Fruit fly (Drosophila melanogaster) whole organism, wandering third instar larva: Measurements from ENCODE around the gene CG46459.

Experiments used
- Abd-B ChIP-seq: fragments of >200 bp; optimal IDR thresholded peaks from 2 replicates; lab custom pipeline; 2017; ENCODE audit warnings: missing biosample characterization, missing genetic modification characterization
- CG32264 ChIP-seq: fragments of 200-800 bp; sonication (Bioruptor generic); optimal IDR thresholded peaks from 2 replicates; lab custom pipeline; 2016; ENCODE audit warnings: missing biosample characterization, missing genetic modification characterization
- CrebA ChIP-seq: fragments of 200-800 bp; sonication (Bioruptor generic); optimal IDR thresholded peaks from 2 replicates; lab custom pipeline; 2016; ENCODE audit warnings: missing biosample characterization, mild to moderate bottlenecking, missing genetic modification characterization, borderline replicate concordance
- Dfd ChIP-seq: fragments of >200 bp; optimal IDR thresholded peaks from 2 replicates; lab custom pipeline; 2017; ENCODE audit warnings: missing biosample characterization, missing genetic modification characterization
- Dif ChIP-seq: fragments of 200-275, 200-300 bp; sonication (Bioruptor generic); optimal IDR thresholded peaks from 2 replicates; lab custom pipeline; 2018; ENCODE audit warnings: missing biosample characterization, missing genetic modification characterization; ENCODE audit not compliant: partially characterized antibody
- HLH106 ChIP-seq: fragments of 200-800 bp; optimal IDR thresholded peaks from 3 replicates; lab custom pipeline; 2019; ENCODE audit warnings: missing biosample characterization, mild to moderate bottlenecking, missing genetic modification characterization, moderate library complexity
- Hnf4 ChIP-seq: fragments of 200-800 bp; sonication (Bioruptor generic); optimal IDR thresholded peaks from 2 replicates; lab custom pipeline; 2016; ENCODE audit warnings: missing biosample characterization, mild to moderate bottlenecking, missing genetic modification characterization
- Hr78 ChIP-seq: fragments of >200 bp; optimal IDR thresholded peaks from 2 replicates; lab custom pipeline; 2017; ENCODE audit warnings: missing biosample characterization, missing genetic modification characterization
- Hr83 ChIP-seq: fragments of 200-300 bp; sonication (Bioruptor generic); optimal IDR thresholded peaks from 2 replicates; lab custom pipeline; 2016; ENCODE audit warnings: missing biosample characterization, mild to moderate bottlenecking, missing genetic modification characterization, moderate library complexity; ENCODE audit not compliant: poor library complexity, severe bottlenecking
- Jra ChIP-seq: sonication (Bioruptor generic); optimal IDR thresholded peaks from 2 replicates; lab custom pipeline; 2016; ENCODE audit warnings: missing biosample characterization, missing genetic modification characterization
- Mio ChIP-seq: sonication (Bioruptor generic); optimal IDR thresholded peaks from 2 replicates; lab custom pipeline; 2016; ENCODE audit warnings: missing biosample characterization, missing genetic modification characterization
- Myc ChIP-seq: fragments of >200 bp; optimal IDR thresholded peaks from 2 replicates; lab custom pipeline; 2017
- N ChIP-seq: fragments of >200 bp; optimal IDR thresholded peaks from 2 replicates; lab custom pipeline; 2018; ENCODE audit warnings: missing biosample characterization, missing external identifiers, missing genetic modification characterization
- OdsH ChIP-seq: fragments of 200-800 bp; sonication (Bioruptor generic); optimal IDR thresholded peaks from 2 replicates; lab custom pipeline; 2016; ENCODE audit warnings: missing biosample characterization, mild to moderate bottlenecking, missing genetic modification characterization
- Rel ChIP-seq, 2 experiments: fragments of 200-800 bp; sonication (Bioruptor generic) in 1 of 2; optimal IDR thresholded peaks; 2 replicates in 1 of 2; 3 replicates in 1 of 2; lab custom pipeline; 2016 to 2019; ENCODE audit warnings: mild to moderate bottlenecking in 2 of 2, missing biosample characterization in 2 of 2, missing genetic modification characterization in 2 of 2, moderate library complexity in 1 of 2
- Sp1 ChIP-seq: fragments of 200-800 bp; sonication (Bioruptor generic); optimal IDR thresholded peaks from 3 replicates; lab custom pipeline; 2019; ENCODE audit warnings: missing biosample characterization, mild to moderate bottlenecking, missing genetic modification characterization, moderate library complexity
- Vsx2 ChIP-seq: fragments of 200-300, 225-300 bp; sonication (Bioruptor generic); optimal IDR thresholded peaks from 2 replicates; lab custom pipeline; 2018; ENCODE audit warnings: missing biosample characterization, missing genetic modification characterization; ENCODE audit not compliant: partially characterized antibody
- br ChIP-seq: fragments of 200-800 bp; sonication (Bioruptor generic); optimal IDR thresholded peaks from 2 replicates; lab custom pipeline; 2016; ENCODE audit warnings: missing biosample characterization, missing genetic modification characterization
- brk ChIP-seq: fragments of 200-800 bp; sonication (Bioruptor generic); optimal IDR thresholded peaks from 2 replicates; lab custom pipeline; 2016; ENCODE audit warnings: missing biosample characterization, mild to moderate bottlenecking, missing genetic modification characterization
- dl ChIP-seq, 2 experiments: fragments of 175-275, 200-275 bp in 1 of 2; fragments of 200-275 bp in 1 of 2; sonication (Bioruptor generic); optimal IDR thresholded peaks; lab custom pipeline; 2018; ENCODE audit warnings: mild to moderate bottlenecking in 2 of 2, missing biosample characterization in 2 of 2, missing genetic modification characterization in 2 of 2, moderate library complexity in 2 of 2; ENCODE audit not compliant: partially characterized antibody in 2 of 2, insufficient read depth in 1 of 2
- dmrt93B ChIP-seq: fragments of 200-800 bp; sonication (Bioruptor generic); optimal IDR thresholded peaks from 2 replicates; lab custom pipeline; 2018; ENCODE audit warnings: missing biosample characterization, mild to moderate bottlenecking, missing genetic modification characterization
- dsf ChIP-seq: sonication (Bioruptor generic); optimal IDR thresholded peaks from 2 replicates; lab custom pipeline; 2016; ENCODE audit warnings: missing biosample characterization, missing genetic modification characterization, borderline replicate concordance
- ey ChIP-seq: fragments of 200-800 bp; sonication (Bioruptor generic); optimal IDR thresholded peaks from 2 replicates; lab custom pipeline; 2016; ENCODE audit warnings: missing biosample characterization, missing genetic modification characterization
- foxo ChIP-seq, 2 experiments: fragments of 200-800 bp; sonication (Bioruptor generic); optimal IDR thresholded peaks; 2 replicates in 1 of 2; 3 replicates in 1 of 2; lab custom pipeline; 2016 to 2017; ENCODE audit warnings: missing biosample characterization in 2 of 2, missing genetic modification characterization in 2 of 2
- fru ChIP-seq: fragments of 200-800 bp; sonication (Bioruptor generic); optimal IDR thresholded peaks from 3 replicates; lab custom pipeline; 2016; ENCODE audit warnings: missing biosample characterization, mild to moderate bottlenecking, missing genetic modification characterization
- h ChIP-seq: fragments of 200-800 bp; sonication (Bioruptor generic); optimal IDR thresholded peaks from 3 replicates; lab custom pipeline; 2016; ENCODE audit warnings: missing biosample characterization, mild to moderate bottlenecking, missing genetic modification characterization
- jim ChIP-seq: fragments of 175-275, 200-325 bp; sonication (Bioruptor generic); optimal IDR thresholded peaks from 2 replicates; lab custom pipeline; 2016; ENCODE audit warnings: missing biosample characterization, mild to moderate bottlenecking, missing genetic modification characterization
- lola ChIP-seq: fragments of >200 bp; optimal IDR thresholded peaks from 2 replicates; lab custom pipeline; 2017; ENCODE audit warnings: missing biosample characterization, missing genetic modification characterization
- pan ChIP-seq: fragments of >200 bp; optimal IDR thresholded peaks from 2 replicates; lab custom pipeline; 2017
- psq ChIP-seq: fragments of 200-800 bp; sonication (Bioruptor generic); optimal IDR thresholded peaks from 3 replicates; lab custom pipeline; 2017; ENCODE audit warnings: missing biosample characterization, mild to moderate bottlenecking, missing genetic modification characterization, moderate library complexity
- sage ChIP-seq: fragments of 200-800 bp; sonication (Bioruptor generic); optimal IDR thresholded peaks from 2 replicates; lab custom pipeline; 2016; ENCODE audit warnings: missing biosample characterization, mild to moderate bottlenecking, missing genetic modification characterization
- sv ChIP-seq: fragments of 200-800 bp; sonication (Bioruptor generic); optimal IDR thresholded peaks from 3 replicates; lab custom pipeline; 2016; ENCODE audit warnings: missing biosample characterization, missing genetic modification characterization
- tai ChIP-seq: sonication (Bioruptor generic); optimal IDR thresholded peaks from 2 replicates; lab custom pipeline; 2016; ENCODE audit warnings: missing biosample characterization, missing genetic modification characterization
- woc ChIP-seq: sonication (Bioruptor generic); optimal IDR thresholded peaks from 2 replicates; lab custom pipeline; 2016; ENCODE audit warnings: missing biosample characterization, mild to moderate bottlenecking, missing genetic modification characterization

Gene CG46459

DNA sequence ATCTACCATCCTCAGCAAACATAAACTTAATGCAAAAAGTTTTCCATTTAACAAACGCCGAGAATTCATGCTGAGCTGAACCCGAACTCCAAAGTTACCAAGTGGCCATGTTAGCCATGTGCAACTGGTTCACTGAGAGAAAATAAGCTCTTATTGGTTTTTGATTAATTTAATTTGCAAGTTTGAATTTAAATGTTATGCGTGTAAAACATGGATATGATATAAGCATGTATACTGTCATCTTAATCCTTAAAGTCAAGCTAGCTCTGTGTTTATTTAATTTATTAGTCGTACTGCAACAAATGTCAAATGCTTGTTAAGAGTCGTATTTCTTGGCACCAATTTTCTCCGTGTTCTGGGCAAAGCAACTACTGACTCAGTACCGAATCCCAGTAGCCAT is 41.8 kb upstream of the CG46459 start:
- no peak for TF ChIP-seq Vsx2 (GFP tag; lab: Kevin White, UChicago)
- TF ChIP-seq sv (GFP tag; lab: Kevin White, UChicago): no peak
- TF ChIP-seq dmrt93B (GFP tag; lab: Kevin White, UChicago): no peak
- TF ChIP-seq h (GFP tag; lab: Kevin White, UChicago): no peak
- no peak for TF ChIP-seq fru (GFP tag; lab: Kevin White, UChicago)
- TF ChIP-seq woc: no peak

DNA sequence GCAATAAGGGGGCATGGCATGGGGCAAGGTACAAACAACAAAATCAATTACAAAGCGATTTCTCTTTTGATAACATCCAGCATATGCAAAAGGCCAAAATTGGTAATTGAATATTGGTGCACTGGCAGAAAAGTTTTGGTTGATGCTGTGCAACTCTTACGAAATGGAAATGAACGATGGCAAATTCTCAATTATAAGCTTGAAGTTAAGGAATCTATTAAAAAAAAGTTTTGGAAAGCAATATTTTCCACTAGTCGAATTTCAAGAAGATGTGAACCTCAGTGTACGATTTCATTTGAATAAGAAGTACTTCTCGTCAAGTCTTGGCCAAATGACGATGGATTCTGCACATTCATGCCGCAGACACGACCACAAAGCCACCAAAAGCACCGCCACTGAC is 40.5 kb upstream of the CG46459 start:
- TF ChIP-seq Hr83 (GFP tag; lab: Kevin White, UChicago) (no peak), jim (GFP tag; lab: Kevin White, UChicago) (no peak), CG32264 (GFP tag; lab: Kevin White, UChicago) (no peak), tai (no peak), Hnf4 (GFP tag; lab: Kevin White, UChicago) (no peak), foxo (GFP tag; optimal IDR thresholded peaks at IDR 0.05; lab: Kevin White, UChicago) (no peak), Hr78 (GFP tag; lab: Kevin White, UChicago) (no peak), dsf (GFP tag; lab: Kevin White, UChicago) (no peak), brk (no peak), dl (GFP tag; optimal IDR thresholded peaks at IDR 0.05; lab: Kevin White, UChicago; ENCODE audit: insufficient read depth in 1 of 2, partially characterized antibody in 2 of 2) (no peak), Dfd (GFP tag; lab: Kevin White, UChicago) (no peak), Mio (no peak)
- TF ChIP-seq, all 38 proteins: peak for 0

DNA sequence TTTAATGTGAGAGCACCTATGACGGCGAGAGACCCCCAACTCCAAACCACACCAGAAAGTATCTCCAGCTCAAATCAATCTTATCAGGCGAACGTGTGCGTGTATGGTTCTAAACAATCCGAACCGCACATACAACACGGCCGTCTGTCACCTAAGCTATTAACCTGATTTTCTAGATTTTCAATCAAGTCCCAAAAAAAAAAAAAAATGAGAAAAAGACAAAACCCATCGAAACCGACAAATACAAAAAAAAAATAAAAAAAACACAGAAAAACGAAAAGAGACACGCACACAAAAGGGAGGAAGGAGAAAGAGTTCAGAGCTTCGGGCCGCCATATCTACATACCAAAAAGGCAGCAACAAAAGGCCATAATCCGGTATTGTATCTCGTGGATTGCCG is 39.9 kb upstream of the CG46459 start:
- TF ChIP-seq Vsx2 (GFP tag; lab: Kevin White, UChicago) (no peak), Hr83 (GFP tag; lab: Kevin White, UChicago) (no peak), CG32264 (GFP tag; lab: Kevin White, UChicago) (no peak), foxo (GFP tag; optimal IDR thresholded peaks at IDR 0.05; lab: Kevin White, UChicago) (no peak), Sp1 (GFP tag; lab: Kevin White, UChicago) (no peak), Hr78 (GFP tag; lab: Kevin White, UChicago) (no peak), jim (GFP tag; lab: Kevin White, UChicago) (no peak), Jra (no peak), CrebA (no peak), woc (no peak), Mio (no peak), pan (no peak), OdsH (GFP tag; lab: Kevin White, UChicago) (no peak), Dif (GFP tag; lab: Kevin White, UChicago) (no peak), brk (no peak), br (GFP tag; lab: Kevin White, UChicago) (no peak)

DNA sequence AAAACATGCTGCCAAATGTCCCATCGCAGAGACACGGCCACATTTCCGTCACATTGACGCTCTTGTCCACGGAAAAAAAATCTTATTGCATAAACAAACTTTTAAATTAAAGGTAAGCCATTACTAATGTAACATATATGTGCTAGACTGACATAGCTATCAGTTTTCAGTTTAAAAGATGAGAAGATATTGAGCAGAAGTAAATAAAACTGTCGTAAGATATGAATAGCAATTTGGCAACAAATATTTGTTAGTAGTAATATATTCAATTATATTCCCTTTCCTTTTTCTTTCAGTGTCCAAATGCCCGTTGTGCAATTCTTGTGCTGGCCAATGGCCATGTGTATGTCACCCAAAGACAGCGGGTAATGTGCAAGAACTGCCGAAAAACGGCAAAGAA is 37.7 kb upstream of the CG46459 start:
- TF ChIP-seq CrebA (no peak), dl (GFP tag; optimal IDR thresholded peaks at IDR 0.05; lab: Kevin White, UChicago; ENCODE audit: insufficient read depth in 1 of 2, partially characterized antibody in 2 of 2) (no peak), foxo (GFP tag; optimal IDR thresholded peaks at IDR 0.05; lab: Kevin White, UChicago) (peak in 1 of 2 experiments; percentile 30), Jra (no peak), jim (GFP tag; lab: Kevin White, UChicago) (no peak), lola (no peak), Rel (GFP tag; optimal IDR thresholded peaks at IDR 0.05; lab: Kevin White, UChicago) (no peak), Rel (tag; optimal IDR thresholded peaks at IDR 0.05; lab: Kevin White, UChicago) (no peak), Dif (GFP tag; lab: Kevin White, UChicago) (no peak), OdsH (GFP tag; lab: Kevin White, UChicago) (peak; percentile 17), Abd-B (GFP tag; lab: Kevin White, UChicago) (no peak), N (GFP tag; lab: Kevin White, UChicago) (no peak), HLH106 (tag; lab: Kevin White, UChicago) (peak; percentile 25), Vsx2 (GFP tag; lab: Kevin White, UChicago) (no peak), h (GFP tag; lab: Kevin White, UChicago) (peak; percentile 26), fru (GFP tag; lab: Kevin White, UChicago) (peak; percentile 10)

DNA sequence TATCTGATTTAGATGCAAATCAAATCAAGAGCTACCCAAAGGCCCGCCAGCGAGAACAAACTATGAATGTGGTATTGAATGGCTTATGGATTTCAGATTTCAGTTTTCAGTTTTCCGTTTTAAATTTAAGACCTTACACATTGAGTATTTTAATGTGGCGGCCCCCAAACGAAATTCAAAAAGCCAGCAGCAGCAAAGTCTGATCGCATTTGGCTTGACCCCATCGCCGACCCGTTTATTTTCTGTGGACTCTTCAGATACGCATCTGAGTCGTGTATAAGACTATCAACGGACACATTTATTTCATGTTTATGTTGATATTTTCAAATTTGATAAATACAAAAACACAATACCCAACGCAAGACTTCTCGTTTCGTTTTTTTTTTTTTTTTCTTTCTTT is 36.9 kb upstream of the CG46459 start:
- no peak for TF ChIP-seq foxo (GFP tag; optimal IDR thresholded peaks at IDR 0.05; lab: Kevin White, UChicago)
- no peak for TF ChIP-seq OdsH (GFP tag; lab: Kevin White, UChicago)
- TF ChIP-seq ey (GFP tag; lab: Kevin White, UChicago): no peak
- no peak for TF ChIP-seq sage (GFP tag; lab: Kevin White, UChicago)
- TF ChIP-seq Vsx2 (GFP tag; lab: Kevin White, UChicago): no peak
- no peak for TF ChIP-seq Myc (lab: Kevin White, UChicago)
- TF ChIP-seq Abd-B (GFP tag; lab: Kevin White, UChicago): no peak
- TF ChIP-seq Hr83 (GFP tag; lab: Kevin White, UChicago): no peak
- no peak for TF ChIP-seq Dfd (GFP tag; lab: Kevin White, UChicago)
- no peak for TF ChIP-seq woc
- no peak for TF ChIP-seq psq (GFP tag; lab: Kevin White, UChicago)
- no peak for TF ChIP-seq Jra
- TF ChIP-seq N (GFP tag; lab: Kevin White, UChicago): no peak
- TF ChIP-seq br (GFP tag; lab: Kevin White, UChicago): no peak
- TF ChIP-seq dmrt93B (GFP tag; lab: Kevin White, UChicago): no peak
- TF ChIP-seq dl (GFP tag; optimal IDR thresholded peaks at IDR 0.05; lab: Kevin White, UChicago; ENCODE audit: insufficient read depth in 1 of 2, partially characterized antibody in 2 of 2): no peak
- TF ChIP-seq dsf (GFP tag; lab: Kevin White, UChicago): no peak
- no peak for TF ChIP-seq CrebA
- no peak for TF ChIP-seq pan
- TF ChIP-seq CG32264 (GFP tag; lab: Kevin White, UChicago): no peak
- TF ChIP-seq, all 38 proteins: peak for 0
